Worm (Caenorhabditis elegans): ENCODE data around the gene tasp-1.

tasp-1 gene

ce11 chrIII:10733300-10733699 lies 25.8 kb upstream of the tasp-1 start (continued):
- peak; percentile 87 for TF ChIP-seq lin-26 (GFP tag; IDR thresholded peaks at IDR 0.05)
- no peak for TF ChIP-seq nfya-2 (GFP tag; IDR thresholded peaks at IDR 0.05)
- TF ChIP-seq Y95B8A.8 (GFP tag; IDR thresholded peaks at IDR 0.05) = no peak
- TF ChIP-seq snpc-3.4 (tag; optimal IDR thresholded peaks at IDR 0.05) = peak; percentile 55
- TF ChIP-seq ccch-3 (GFP tag; optimal IDR thresholded peaks at IDR 0.05) = no peak
- TF ChIP-seq B0261.1 (tag; optimal IDR thresholded peaks at IDR 0.05) = no peak
- TF ChIP-seq die-1 (tag; optimal IDR thresholded peaks at IDR 0.05) = no peak
- peak; percentile 67 for TF ChIP-seq hsf-1 (GFP tag; IDR thresholded peaks at IDR 0.05)
- TF ChIP-seq F33H1.4 (GFP tag; IDR thresholded peaks at IDR 0.05) = peak; percentile 53
- TF ChIP-seq F23B12.7 (tag; optimal IDR thresholded peaks at IDR 0.05; ENCODE audit: insufficient read depth) = no peak
- TF ChIP-seq lin-54 (GFP tag; optimal IDR thresholded peaks at IDR 0.05) = peak; percentile 45
- TF ChIP-seq Y53G8AR.9 (GFP tag; conservative IDR thresholded peaks at IDR 0.05) = peak; percentile 65; the same call in 1 of the 2 replicates
- peak; percentile 92 for TF ChIP-seq D2030.7 (GFP tag; IDR thresholded peaks at IDR 0.05)
- TF ChIP-seq attf-3 (GFP tag; conservative IDR thresholded peaks at IDR 0.05) = no peak
- peak; percentile 79 for TF ChIP-seq madf-6 (GFP tag; IDR thresholded peaks at IDR 0.05)
- peak; percentile 56; the same call in 1 of the 2 replicates for TF ChIP-seq rcor-1 (GFP tag; IDR thresholded peaks at IDR 0.05)
- no peak for TF ChIP-seq egrh-3 (GFP tag; IDR thresholded peaks at IDR 0.05)
- TF ChIP-seq madf-8 (GFP tag; conservative IDR thresholded peaks at IDR 0.05) = peak; percentile 39; the same call in 1 of the 2 replicates
- TF ChIP-seq C17E4.6 (GFP tag; IDR thresholded peaks at IDR 0.05) = 0 out of 2 replicates have a peak, but pooled peaks have one; percentile 30
- TF ChIP-seq lin-35 (GFP tag; optimal IDR thresholded peaks at IDR 0.05) = no peak
- TF ChIP-seq ceh-79 (tag; optimal IDR thresholded peaks at IDR 0.05) = no peak
- TF ChIP-seq nhr-90 (tag; optimal IDR thresholded peaks at IDR 0.05) = no peak
- peak; percentile 90 for TF ChIP-seq snpc-1.1 (tag; optimal IDR thresholded peaks at IDR 0.05; ENCODE audit: insufficient read depth)
- TF ChIP-seq nfyb-1 (GFP tag; IDR thresholded peaks at IDR 0.05) = 0 out of 2 replicates have a peak, but pooled peaks have one; percentile 40
- TF ChIP-seq ama-1 (optimal IDR thresholded peaks at IDR 0.05) = no peak
- TF ChIP-seq ama-1 (GFP tag; optimal IDR thresholded peaks at IDR 0.05) = no peak
- 0 out of 2 replicates have a peak, but pooled peaks have one; percentile 47 for TF ChIP-seq aptf-3 (GFP tag; IDR thresholded peaks at IDR 0.05)
- TF ChIP-seq tbp1 (GFP tag; optimal IDR thresholded peaks at IDR 0.05) = peak; percentile 60
- peak; percentile 21; the same call in 1 of the 2 replicates for TF ChIP-seq egl-44 (GFP tag; IDR thresholded peaks at IDR 0.05)
- TF ChIP-seq hlh-26 (GFP tag; conservative IDR thresholded peaks at IDR 0.05) = no peak
- no peak for TF ChIP-seq lir-1 (GFP tag; conservative IDR thresholded peaks at IDR 0.05)
- no peak for TF ChIP-seq egl-18 (GFP tag; IDR thresholded peaks at IDR 0.05)

- TF ChIP-seq pha-4 (tag; optimal IDR thresholded peaks at IDR 0.05) (peak; percentile 28), ztf-28 (GFP tag; IDR thresholded peaks at IDR 0.05) (no peak), F55B11.4 (tag; optimal IDR thresholded peaks at IDR 0.05; ENCODE audit: borderline replicate concordance, insufficient read depth) (no peak)
Observed at ce11 chrIII:10734511-10735233, 24.4 kb upstream of the tasp-1 start.

All from whole organism, young adult.